Fruit fly (Drosophila melanogaster) whole organism, embryonic: ENCODE results near the gene Wee1.

Experiments used
- BEAF-32 ChIP-seq: fragments of 200-800 bp; sonication (Bioruptor generic); optimal IDR thresholded peaks from 3 replicates; lab custom pipeline; 2017; ENCODE audit warnings: missing biosample characterization, missing genetic modification characterization, mild to moderate bottlenecking, moderate library complexity, missing genetic modification reagents
- Blimp-1 ChIP-seq: fragments of 200-800 bp; sonication (Bioruptor generic); optimal IDR thresholded peaks from 3 replicates; lab custom pipeline; 2018; ENCODE audit warnings: missing biosample characterization, missing genetic modification characterization, mild to moderate bottlenecking, moderate library complexity, missing genetic modification reagents
- CG10267 ChIP-seq: fragments of 200-800 bp; sonication (Bioruptor generic); optimal IDR thresholded peaks from 2 replicates; lab custom pipeline; 2018; ENCODE audit warnings: missing biosample characterization, mild to moderate bottlenecking, missing genetic modification characterization, moderate library complexity
- CG10274 ChIP-seq: fragments of 200-800 bp; sonication (Bioruptor generic); optimal IDR thresholded peaks from 3 replicates; lab custom pipeline; 2017; ENCODE audit warnings: missing biosample characterization, mild to moderate bottlenecking, missing genetic modification characterization
- CG10565 ChIP-seq: fragments of 200-800 bp; sonication (Bioruptor generic); optimal IDR thresholded peaks from 3 replicates; lab custom pipeline; 2016; ENCODE audit warnings: missing biosample characterization, mild to moderate bottlenecking, missing genetic modification characterization
- CG10654 ChIP-seq: fragments of 200-800 bp; sonication (Bioruptor generic); optimal IDR thresholded peaks from 2 replicates; lab custom pipeline; 2016; ENCODE audit warnings: missing biosample characterization, missing genetic modification characterization
- CG11247 ChIP-seq: fragments of 200-800 bp; sonication (Bioruptor generic); IDR thresholded peaks from 2 replicates; pipeline ENCODE4 v1.3.6; 2022; ENCODE audit warnings: missing biosample characterization, missing genetic modification characterization
- CG12236 ChIP-seq: fragments of 200-800 bp; sonication (Bioruptor generic); optimal IDR thresholded peaks from 2 replicates; lab custom pipeline; 2016; ENCODE audit warnings: missing biosample characterization, missing genetic modification characterization
- CG13775 ChIP-seq: fragments of 200-800 bp; sonication (Bioruptor generic); optimal IDR thresholded peaks from 3 replicates; lab custom pipeline; 2017; ENCODE audit warnings: missing biosample characterization, mild to moderate bottlenecking, missing genetic modification characterization
- CG14860 ChIP-seq: fragments of 200-800 bp; sonication (Bioruptor generic); IDR thresholded peaks from 3 replicates; pipeline ENCODE4 v1.3.6; 2022; ENCODE audit warnings: missing biosample characterization, missing genetic modification characterization; ENCODE audit not compliant: partially characterized antibody
- CG15514 ChIP-seq: fragments of 200-800 bp; sonication (Bioruptor generic); optimal IDR thresholded peaks from 3 replicates; lab custom pipeline; 2017; ENCODE audit warnings: missing biosample characterization, missing genetic modification characterization, mild to moderate bottlenecking, moderate library complexity, missing genetic modification reagents
- CG16779 ChIP-seq: fragments of 200-800 bp; sonication (Bioruptor generic); IDR thresholded peaks from 2 replicates; pipeline ENCODE4 v1.3.6; 2022; ENCODE audit warnings: missing biosample characterization, missing genetic modification characterization
- CG2129 ChIP-seq: fragments of 200-800 bp; sonication (Bioruptor generic); IDR thresholded peaks from 2 replicates; pipeline ENCODE4 v1.3.6; 2022; ENCODE audit warnings: missing biosample characterization, missing genetic modification characterization; ENCODE audit not compliant: partially characterized antibody
- CG31441 ChIP-seq: fragments of 200-800 bp; sonication (Bioruptor generic); IDR thresholded peaks from 2 replicates; pipeline ENCODE4 v1.3.6; 2022; ENCODE audit warnings: missing biosample characterization, missing genetic modification characterization
- CG34422 ChIP-seq: fragments of 200-800 bp; sonication (Bioruptor generic); IDR thresholded peaks from 3 replicates; pipeline ENCODE4 v1.3.6; 2022; ENCODE audit warnings: missing biosample characterization, missing genetic modification characterization
- CG4854 ChIP-seq: fragments of 200-800 bp; sonication (Bioruptor generic); optimal IDR thresholded peaks from 2 replicates; lab custom pipeline; 2016; ENCODE audit warnings: missing biosample characterization, missing genetic modification characterization, inconsistent platforms
- CG7357 ChIP-seq: fragments of 200-800 bp; sonication (Bioruptor generic); IDR thresholded peaks from 3 replicates; pipeline ENCODE4 v1.3.6; 2022; ENCODE audit warnings: missing biosample characterization, missing genetic modification characterization
- CG8388 ChIP-seq: fragments of 200-800 bp; sonication (Bioruptor generic); optimal IDR thresholded peaks from 2 replicates; lab custom pipeline; 2019; ENCODE audit warnings: missing biosample characterization, mild to moderate bottlenecking, missing genetic modification characterization, moderate library complexity
- CG8478 ChIP-seq: fragments of >200 bp; optimal IDR thresholded peaks from 2 replicates; lab custom pipeline; 2018
- CG9817 ChIP-seq: fragments of 200-800 bp; sonication (Bioruptor generic); optimal IDR thresholded peaks from 2 replicates; lab custom pipeline; 2018; ENCODE audit warnings: missing biosample characterization, mild to moderate bottlenecking, missing genetic modification characterization, moderate library complexity
- Dp ChIP-seq: fragments of 200-800 bp; sonication (Bioruptor generic); optimal IDR thresholded peaks from 2 replicates; lab custom pipeline; 2018; ENCODE audit warnings: missing biosample characterization, mild to moderate bottlenecking, missing genetic modification characterization, moderate library complexity
- E2f2 ChIP-seq: fragments of 200-800 bp; sonication (Bioruptor generic); IDR thresholded peaks from 2 replicates; pipeline ENCODE4 v1.3.6; 2022; ENCODE audit warnings: missing biosample characterization, missing genetic modification characterization
- Gug ChIP-seq: fragments of 200-800 bp; sonication (Bioruptor generic); IDR thresholded peaks from 4 replicates; pipeline ENCODE4 v1.3.6; 2022; ENCODE audit warnings: missing biosample characterization, missing genetic modification characterization
- HLH4C ChIP-seq: fragments of 200-800 bp; sonication (Bioruptor generic); IDR thresholded peaks from 3 replicates; pipeline ENCODE4 v1.3.6; 2022; ENCODE audit warnings: missing biosample characterization, missing genetic modification characterization; ENCODE audit not compliant: partially characterized antibody
- HLH54F ChIP-seq: fragments of 200-800 bp; sonication (Bioruptor generic); optimal IDR thresholded peaks from 3 replicates; lab custom pipeline; 2016; ENCODE audit warnings: missing biosample characterization, missing genetic modification characterization
- HmgD ChIP-seq: fragments of 200-800 bp; sonication (Bioruptor generic); optimal IDR thresholded peaks from 3 replicates; lab custom pipeline; 2016; ENCODE audit warnings: missing biosample characterization, missing genetic modification characterization
- Lim3 ChIP-seq: fragments of 200-800 bp; sonication (Bioruptor generic); IDR thresholded peaks from 2 replicates; pipeline ENCODE4 v1.3.6; 2022; ENCODE audit warnings: missing biosample characterization, missing genetic modification characterization
- NC2α ChIP-seq: fragments of 200-800 bp; sonication (Bioruptor generic); optimal IDR thresholded peaks from 2 replicates; lab custom pipeline; 2016; ENCODE audit warnings: missing biosample characterization, missing genetic modification characterization
- Nf-YB ChIP-seq: fragments of 200-800 bp; sonication (Bioruptor generic); optimal IDR thresholded peaks from 3 replicates; lab custom pipeline; 2019; ENCODE audit warnings: missing biosample characterization, mild to moderate bottlenecking, missing genetic modification characterization, moderate library complexity
- Oaz ChIP-seq: fragments of 200-800 bp; sonication (Bioruptor generic); IDR thresholded peaks from 2 replicates; pipeline ENCODE4 v1.3.6; 2022; ENCODE audit warnings: missing biosample characterization, missing genetic modification characterization
- PHDP ChIP-seq: fragments of 200-800 bp; sonication (Bioruptor generic); optimal IDR thresholded peaks from 3 replicates; lab custom pipeline; 2018; ENCODE audit warnings: missing biosample characterization, mild to moderate bottlenecking, missing genetic modification characterization, moderate library complexity
- Pdp1 ChIP-seq, 2 experiments: fragments of 200-800 bp; sonication (Bioruptor generic); optimal IDR thresholded peaks; 3 replicates each; lab custom pipeline; 2016; ENCODE audit warnings: missing biosample characterization in 2 of 2, missing genetic modification characterization in 2 of 2, mild to moderate bottlenecking in 1 of 2, moderate library complexity in 1 of 2
- chif ChIP-seq, 2 experiments: fragments of 200-800 bp; sonication (Bioruptor generic); optimal IDR thresholded peaks; 3 replicates each; lab custom pipeline; 2016; ENCODE audit warnings: missing biosample characterization in 2 of 2, missing genetic modification characterization in 2 of 2
- dati ChIP-seq: fragments of 200-800 bp; sonication (Bioruptor generic); IDR thresholded peaks from 2 replicates; pipeline ENCODE4 v1.3.6; 2022; ENCODE audit warnings: missing biosample characterization, missing genetic modification characterization
- dimm ChIP-seq: fragments of 200-800 bp; sonication (Bioruptor generic); IDR thresholded peaks from 2 replicates; pipeline ENCODE4 v1.3.6; 2022; ENCODE audit warnings: missing biosample characterization, missing genetic modification characterization
- dm ChIP-seq: fragments of 200-800 bp; sonication (Bioruptor generic); optimal IDR thresholded peaks from 3 replicates; lab custom pipeline; 2016; ENCODE audit warnings: missing biosample characterization, missing genetic modification characterization
- fu2 ChIP-seq: fragments of 200-800 bp; sonication (Bioruptor generic); optimal IDR thresholded peaks from 2 replicates; lab custom pipeline; 2016; ENCODE audit warnings: missing biosample characterization, missing genetic modification characterization
- ind ChIP-seq: fragments of 200-800 bp; sonication (Bioruptor generic); optimal IDR thresholded peaks from 3 replicates; lab custom pipeline; 2016; ENCODE audit warnings: missing biosample characterization, missing genetic modification characterization
- lbe ChIP-seq: fragments of 200-800 bp; sonication (Bioruptor generic); optimal IDR thresholded peaks from 2 replicates; lab custom pipeline; 2016; ENCODE audit warnings: missing biosample characterization, mild to moderate bottlenecking, missing genetic modification characterization
- luna ChIP-seq: fragments of 200-800 bp; sonication (Bioruptor generic); optimal IDR thresholded peaks from 2 replicates; lab custom pipeline; 2016; ENCODE audit warnings: missing biosample characterization, missing genetic modification characterization
- nerfin-1 ChIP-seq: fragments of 200-800 bp; sonication (Bioruptor generic); optimal IDR thresholded peaks from 3 replicates; lab custom pipeline; 2019; ENCODE audit warnings: missing biosample characterization, mild to moderate bottlenecking, missing genetic modification characterization, moderate library complexity
- onecut ChIP-seq: fragments of 200-800 bp; sonication (Bioruptor generic); IDR thresholded peaks from 2 replicates; pipeline ENCODE4 v1.3.6; 2022; ENCODE audit warnings: missing biosample characterization, missing genetic modification characterization
- repo ChIP-seq: fragments of 200-800 bp; sonication (Bioruptor generic); optimal IDR thresholded peaks from 2 replicates; lab custom pipeline; 2016; ENCODE audit warnings: missing biosample characterization, missing genetic modification characterization
- ro ChIP-seq: fragments of 200-800 bp; sonication (Bioruptor generic); IDR thresholded peaks from 2 replicates; pipeline ENCODE4 v1.3.6; 2022; ENCODE audit warnings: missing biosample characterization, missing genetic modification characterization
- sima ChIP-seq: fragments of 200-800 bp; sonication (Bioruptor generic); optimal IDR thresholded peaks from 2 replicates; lab custom pipeline; 2016; ENCODE audit warnings: missing biosample characterization, missing genetic modification characterization
- sna ChIP-seq: fragments of 200-800 bp; sonication (Bioruptor generic); IDR thresholded peaks from 2 replicates; pipeline ENCODE4 v1.3.6; 2022; ENCODE audit warnings: missing biosample characterization, missing genetic modification characterization; ENCODE audit not compliant: partially characterized antibody
- tap ChIP-seq: fragments of 200-800 bp; optimal IDR thresholded peaks from 3 replicates; lab custom pipeline; 2019; ENCODE audit warnings: missing biosample characterization, mild to moderate bottlenecking, missing genetic modification characterization, moderate library complexity
- tio ChIP-seq: fragments of 200-800 bp; sonication (Bioruptor generic); optimal IDR thresholded peaks from 2 replicates; lab custom pipeline; 2017; ENCODE audit warnings: missing biosample characterization, missing genetic modification characterization, inconsistent platforms
- usp ChIP-seq: fragments of >200 bp; optimal IDR thresholded peaks from 2 replicates; lab custom pipeline; 2017; ENCODE audit warnings: missing biosample characterization, missing genetic modification characterization
- vfl ChIP-seq: fragments of 200-800 bp; sonication (Bioruptor generic); optimal IDR thresholded peaks from 2 replicates; lab custom pipeline; 2016; ENCODE audit warnings: missing biosample characterization, missing genetic modification characterization
- yki ChIP-seq: fragments of >200 bp; optimal IDR thresholded peaks from 3 replicates; lab custom pipeline; 2018

The Wee1 gene

dm6 chr2L:6922091-6922753 lies 8.3 kb upstream of the Wee1 start (continued):
- TF ChIP-seq CG10267 (peak; percentile 69), sima (GFP tag; lab: Kevin White, UChicago) (no peak), CG16779 (GFP tag; lab: Robert Waterston, UW) (peak; percentile 76), NC2α (GFP tag; lab: Kevin White, UChicago) (peak; percentile 7), ro (no peak), CG8388 (GFP tag; lab: Kevin White, UChicago) (peak; percentile 74), Blimp-1 (GFP tag; lab: Kevin White, UChicago) (no peak), CG12236 (GFP tag; lab: Kevin White, UChicago) (peak; percentile 52), onecut (GFP tag; lab: Robert Waterston, UW) (peak; percentile 70), dati (GFP tag; lab: Robert Waterston, UW) (no peak), CG9817 (tag; lab: Kevin White, UChicago) (no peak), fu2 (GFP tag; lab: Kevin White, UChicago) (peak; percentile 54), HmgD (GFP tag; lab: Kevin White, UChicago) (no peak), CG10654 (peak; percentile 59), CG31441 (no peak; the same call in 1 of the 2 replicates), HLH4C (GFP tag; lab: Robert Waterston, UW) (no peak), Oaz (no peak; the same call in 1 of the 2 replicates), repo (peak; percentile 43), luna (peak; percentile 33), tio (no peak), CG10274 (GFP tag; lab: Kevin White, UChicago) (no peak), Gug (peak; percentile 58; the same call in 2 of the 4 replicates), sna (GFP tag; lab: Robert Waterston, UW) (no peak), CG14860 (GFP tag; lab: Robert Waterston, UW) (no peak), CG10565 (GFP tag; lab: Kevin White, UChicago) (no peak), Dp (GFP tag; lab: Kevin White, UChicago) (no peak), CG11247 (GFP tag; lab: Robert Waterston, UW) (no peak), ind (peak; percentile 74), BEAF-32 (no peak), CG7357 (no peak), Nf-YB (GFP tag; lab: Kevin White, UChicago) (no peak), usp (GFP tag; lab: Kevin White, UChicago) (no peak), CG34422 (peak; percentile 74), nerfin-1 (tag; lab: Kevin White, UChicago) (peak; percentile 74), CG15514 (GFP tag; lab: Kevin White, UChicago) (peak; percentile 24), PHDP (tag; lab: Kevin White, UChicago) (peak; percentile 60), CG2129 (GFP tag; lab: Robert Waterston, UW) (no peak), CG13775 (peak; percentile 53), vfl (GFP tag; lab: Kevin White, UChicago) (peak; percentile 45), chif (GFP tag; optimal IDR thresholded peaks at IDR 0.05; lab: Kevin White, UChicago) (peak; percentile 67 to 75), tap (tag; lab: Kevin White, UChicago) (no peak), E2f2 (GFP tag; lab: Robert Waterston, UW) (peak; percentile 48), HLH54F (GFP tag; lab: Kevin White, UChicago) (peak; percentile 41), Pdp1 (GFP tag; optimal IDR thresholded peaks at IDR 0.05; lab: Kevin White, UChicago) (peak in 1 of 2 experiments; percentile 64), yki (lab: Kevin White, UChicago) (no peak), lbe (GFP tag; lab: Kevin White, UChicago) (peak; percentile 26), dm (GFP tag; lab: Kevin White, UChicago) (peak; percentile 23), Lim3 (GFP tag; lab: Robert Waterston, UW) (no peak), dimm (GFP tag; lab: Robert Waterston, UW) (no peak; the same call in 1 of the 2 replicates), CG8478 (no peak), CG4854 (GFP tag; lab: Kevin White, UChicago) (peak; percentile 37)
